Fruit fly (Drosophila melanogaster) S2 (cell line): Measurements from ENCODE around the gene ds.

ENCODE experiments used
- CG8478 ChIP-seq: fragments of >200 bp; optimal IDR thresholded peaks from 2 replicates; lab custom pipeline; 2018
- CTCF ChIP-seq, 2 experiments: fragments of >200 bp; optimal IDR thresholded peaks; 2 replicates each; lab custom pipeline; 2018

dm6 chr2L:636507-636906 is 78.3 kb downstream of the ds start:
- no peak for TF ChIP-seq CTCF (optimal IDR thresholded peaks at IDR 0.05; lab: Kevin White, UChicago)
- TF ChIP-seq CG8478, result no peak
